Fruit fly (Drosophila melanogaster): ENCODE results near the gene CG46280.
A peak's percentile ranks its signal among the peaks of the same experiment; 100 is the strongest.

DNA sequence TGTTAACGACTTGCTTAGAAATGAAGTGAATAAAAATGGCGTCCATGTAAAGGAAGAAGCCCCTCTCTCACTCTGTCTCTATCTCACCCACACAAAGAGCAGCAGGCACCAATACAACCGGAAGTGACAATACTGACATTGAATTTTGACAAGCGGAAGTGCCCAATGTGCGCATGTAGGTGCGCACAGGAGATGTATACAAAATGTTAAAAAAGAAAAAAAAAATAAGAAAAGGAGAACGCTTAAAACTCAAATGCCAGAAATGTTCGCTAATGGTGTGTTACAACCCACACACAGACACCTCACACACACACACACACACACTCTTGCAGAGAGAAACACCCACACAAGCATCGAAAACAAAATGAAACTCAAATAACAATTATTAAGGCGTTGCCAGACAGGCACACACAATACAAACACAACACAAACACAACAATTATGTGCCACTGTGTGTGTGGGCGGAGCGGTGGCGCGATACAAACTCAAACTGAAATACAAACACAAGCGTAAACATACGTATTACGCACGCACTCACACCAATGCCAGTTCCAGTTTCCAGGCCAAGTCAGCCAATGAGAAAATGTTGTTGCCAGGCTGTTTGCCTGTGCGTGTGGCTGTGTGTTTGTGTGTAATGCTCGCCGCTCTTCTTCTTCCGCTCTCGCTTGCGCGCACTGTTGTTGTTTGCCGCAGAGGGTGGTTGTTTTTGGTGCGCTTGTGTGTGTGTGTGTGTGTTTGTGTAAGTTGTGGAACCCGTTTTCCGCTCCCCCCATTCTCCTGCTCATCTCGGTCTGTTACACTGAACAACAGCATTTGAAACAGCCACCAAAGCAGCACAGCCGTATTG is 33.5 kb upstream of the CG46280 start:
- peak; percentile 60 for TF ChIP-seq CG8478 (optimal IDR thresholded peaks at IDR 0.05)
- peak in 1 of 2 experiments; percentile 9 for TF ChIP-seq CTCF (optimal IDR thresholded peaks at IDR 0.05)
